Worm (Caenorhabditis elegans) whole organism, early embryonic: ENCODE measurements around the gene sqv-8.

Experiments used
- B0310.2 ChIP-seq: sonication (generic microtip); optimal IDR thresholded peaks from 2 replicates; lab custom pipeline; 2016; ENCODE audit warnings: mild to moderate bottlenecking, missing genetic modification characterization, missing compliant biosample characterization
- F13C5.2 ChIP-seq: sonication (generic microtip); optimal IDR thresholded peaks from 2 replicates; lab custom pipeline; 2017; ENCODE audit warnings: mild to moderate bottlenecking, missing genetic modification characterization, inconsistent platforms, missing compliant biosample characterization
- aly-1 ChIP-seq: sonication (generic microtip); optimal IDR thresholded peaks from 2 replicates; lab custom pipeline; 2016; ENCODE audit warnings: missing genetic modification characterization, missing compliant biosample characterization
- ama-1 ChIP-seq: fragments of 150-350 bp; optimal IDR thresholded peaks from 2 replicates; lab custom pipeline; 2014
- ceh-13 ChIP-seq: fragments of 200-800 bp; sonication (Bioruptor generic); optimal IDR thresholded peaks from 2 replicates; lab custom pipeline; 2018; ENCODE audit warnings: mild to moderate bottlenecking, missing genetic modification characterization, missing compliant biosample characterization
- ceh-36 ChIP-seq: sonication (generic microtip); optimal IDR thresholded peaks from 2 replicates; lab custom pipeline; 2016; ENCODE audit warnings: missing genetic modification characterization, inconsistent platforms, missing compliant biosample characterization
- ets-7 ChIP-seq: sonication (generic microtip); optimal IDR thresholded peaks from 2 replicates; lab custom pipeline; 2016; ENCODE audit warnings: missing genotype, missing genetic modification characterization, missing compliant biosample characterization
- flt-1 ChIP-seq: fragments of 200-800 bp; sonication (Bioruptor generic); IDR thresholded peaks from 2 replicates; pipeline ENCODE4 v1.3.6; 2022; ENCODE audit warnings: missing genetic modification characterization, missing compliant biosample characterization
- hmbx-1 ChIP-seq: sonication (generic microtip); optimal IDR thresholded peaks from 2 replicates; lab custom pipeline; 2016; ENCODE audit warnings: mild to moderate bottlenecking, missing genetic modification characterization, missing compliant biosample characterization
- hnd-1 ChIP-seq: sonication (generic microtip); optimal IDR thresholded peaks from 2 replicates; lab custom pipeline; 2016; ENCODE audit warnings: missing genetic modification characterization, missing compliant biosample characterization
- pes-1 ChIP-seq: fragments of 200-800 bp; sonication (Bioruptor generic); IDR thresholded peaks from 2 replicates; pipeline ENCODE4 v1.3.6; 2022; ENCODE audit warnings: missing genetic modification reagents, missing genetic modification characterization, missing compliant biosample characterization
- scrt-1 ChIP-seq: fragments of 200-800 bp; sonication (Bioruptor generic); IDR thresholded peaks from 2 replicates; pipeline ENCODE4 v1.3.6; 2022; ENCODE audit warnings: missing genetic modification characterization, missing compliant biosample characterization
- sea-1 ChIP-seq: fragments of 200-800 bp; sonication (Bioruptor generic); conservative IDR thresholded peaks from 2 replicates; pipeline ENCODE4 v1.3.6; 2022; ENCODE audit warnings: missing genetic modification characterization, missing compliant biosample characterization
- tra-4 ChIP-seq: sonication (generic microtip); optimal IDR thresholded peaks from 2 replicates; lab custom pipeline; 2017; ENCODE audit warnings: missing genetic modification characterization, missing compliant biosample characterization

DNA sequence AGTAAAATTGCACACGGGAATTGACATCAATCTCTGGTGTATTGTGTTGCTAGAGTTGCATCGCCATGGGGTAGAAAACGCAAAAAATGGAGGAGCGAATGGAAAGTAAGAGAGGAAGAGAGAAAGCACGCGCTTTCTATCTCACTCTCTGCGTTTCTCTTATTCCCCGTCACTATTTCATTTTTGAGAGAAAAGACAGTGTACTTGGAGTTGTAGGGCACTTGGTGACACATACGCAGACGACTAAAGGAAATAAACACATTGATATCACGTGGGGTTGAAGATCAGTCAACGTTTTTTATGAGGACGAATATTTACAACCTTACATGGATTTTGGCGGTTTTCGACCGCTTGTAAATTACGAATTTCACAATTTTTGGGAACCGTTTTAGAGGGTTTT lies 43.4 kb upstream of the sqv-8 start:
- TF ChIP-seq ama-1 (lab: Kevin White, UChicago) (no peak), sea-1 (no peak), tra-4 (no peak), hnd-1 (tag; lab: Kevin White, UChicago) (no peak), flt-1 (GFP tag; lab: Robert Waterston, UW) (no peak), ceh-36 (no peak), F13C5.2 (no peak), hmbx-1 (tag; lab: Kevin White, UChicago) (no peak), ets-7 (no peak), ceh-13 (GFP tag; lab: Kevin White, UChicago) (no peak), B0310.2 (tag; lab: Kevin White, UChicago) (no peak), pes-1 (GFP tag; lab: Robert Waterston, UW) (no peak), scrt-1 (GFP tag; lab: Robert Waterston, UW) (no peak), aly-1 (tag; lab: Kevin White, UChicago) (no peak)
